Fruit fly (Drosophila melanogaster) whole organism, embryonic: Measurements from ENCODE around the gene CG7320.

ENCODE experiments used
- Aef1 ChIP-seq: fragments of 200-800 bp; sonication (Bioruptor generic); IDR thresholded peaks from 3 replicates; pipeline ENCODE4 v1.3.6; 2022; ENCODE audit warnings: missing biosample characterization, missing genetic modification characterization
- CG10654 ChIP-seq: fragments of 200-800 bp; sonication (Bioruptor generic); optimal IDR thresholded peaks from 2 replicates; lab custom pipeline; 2016; ENCODE audit warnings: missing biosample characterization, missing genetic modification characterization
- CG11247 ChIP-seq: fragments of 200-800 bp; sonication (Bioruptor generic); IDR thresholded peaks from 2 replicates; pipeline ENCODE4 v1.3.6; 2022; ENCODE audit warnings: missing biosample characterization, missing genetic modification characterization
- CG12299 ChIP-seq: fragments of 200-800 bp; sonication (Bioruptor generic); optimal IDR thresholded peaks from 2 replicates; lab custom pipeline; 2018; ENCODE audit warnings: missing biosample characterization, mild to moderate bottlenecking, missing genetic modification characterization
- CG1233 ChIP-seq: fragments of 200-800 bp; sonication (Bioruptor generic); optimal IDR thresholded peaks from 4 replicates; lab custom pipeline; 2018; ENCODE audit warnings: missing biosample characterization, mild to moderate bottlenecking, missing genetic modification characterization
- CG12942 ChIP-seq: fragments of 200-800 bp; sonication (Bioruptor generic); optimal IDR thresholded peaks from 3 replicates; lab custom pipeline; 2016; ENCODE audit warnings: missing biosample characterization, missing genetic modification characterization
- CG13775 ChIP-seq: fragments of 200-800 bp; sonication (Bioruptor generic); optimal IDR thresholded peaks from 3 replicates; lab custom pipeline; 2017; ENCODE audit warnings: missing biosample characterization, mild to moderate bottlenecking, missing genetic modification characterization
- CG14860 ChIP-seq: fragments of 200-800 bp; sonication (Bioruptor generic); IDR thresholded peaks from 3 replicates; pipeline ENCODE4 v1.3.6; 2022; ENCODE audit warnings: missing biosample characterization, missing genetic modification characterization; ENCODE audit not compliant: partially characterized antibody
- CG17385 ChIP-seq: fragments of 200-800 bp; sonication (Bioruptor generic); optimal IDR thresholded peaks from 3 replicates; lab custom pipeline; 2018; ENCODE audit warnings: missing biosample characterization, mild to moderate bottlenecking, missing genetic modification characterization
- CG18011 ChIP-seq: fragments of 200-800 bp; sonication (Bioruptor generic); optimal IDR thresholded peaks from 2 replicates; lab custom pipeline; 2017; ENCODE audit warnings: missing biosample characterization, missing genetic modification characterization, mild to moderate bottlenecking, moderate library complexity, missing genotype
- CG18764 ChIP-seq: fragments of 200-800 bp; sonication (Bioruptor generic); optimal IDR thresholded peaks from 3 replicates; lab custom pipeline; 2016; ENCODE audit warnings: missing biosample characterization, missing genetic modification characterization
- CG2116 ChIP-seq: fragments of 200-800 bp; sonication (Bioruptor generic); optimal IDR thresholded peaks from 3 replicates; lab custom pipeline; 2018; ENCODE audit warnings: missing biosample characterization, mild to moderate bottlenecking, missing genetic modification characterization
- CG2129 ChIP-seq: fragments of 200-800 bp; sonication (Bioruptor generic); IDR thresholded peaks from 2 replicates; pipeline ENCODE4 v1.3.6; 2022; ENCODE audit warnings: missing biosample characterization, missing genetic modification characterization; ENCODE audit not compliant: partially characterized antibody
- CG2712 ChIP-seq: fragments of 200-800 bp; optimal IDR thresholded peaks from 3 replicates; lab custom pipeline; 2019; ENCODE audit warnings: missing biosample characterization, mild to moderate bottlenecking, missing genetic modification characterization, moderate library complexity
- CG34224 ChIP-seq: fragments of 200-800 bp; sonication (Bioruptor generic); IDR thresholded peaks from 3 replicates; pipeline ENCODE4 v1.3.6; 2022; ENCODE audit warnings: missing biosample characterization, missing genetic modification characterization; ENCODE audit not compliant: partially characterized antibody
- CG3838 ChIP-seq: fragments of 200-800 bp; sonication (Bioruptor generic); optimal IDR thresholded peaks from 3 replicates; lab custom pipeline; 2016; ENCODE audit warnings: missing biosample characterization, missing genetic modification characterization
- CG4328 ChIP-seq: fragments of 200-800 bp; sonication (Bioruptor generic); optimal IDR thresholded peaks from 3 replicates; lab custom pipeline; 2017; ENCODE audit warnings: missing biosample characterization, missing genetic modification reagents, missing genetic modification characterization
- CG6272 ChIP-seq: fragments of 200-800 bp; sonication (Bioruptor generic); IDR thresholded peaks from 2 replicates; pipeline ENCODE4 v1.3.6; 2022; ENCODE audit warnings: missing biosample characterization, missing genetic modification characterization
- CG9609 ChIP-seq: fragments of 200-800 bp; sonication (Bioruptor generic); optimal IDR thresholded peaks from 3 replicates; lab custom pipeline; 2016; ENCODE audit warnings: missing biosample characterization, missing genetic modification characterization
- CrebB ChIP-seq: fragments of 200-800 bp; sonication (Bioruptor generic); optimal IDR thresholded peaks from 3 replicates; lab custom pipeline; 2018; ENCODE audit warnings: missing biosample characterization, mild to moderate bottlenecking, missing genetic modification characterization
- Deaf1 ChIP-seq: fragments of 200-800 bp; optimal IDR thresholded peaks from 3 replicates; lab custom pipeline; 2019; ENCODE audit warnings: missing biosample characterization, mild to moderate bottlenecking, missing genetic modification characterization, moderate library complexity
- Dek ChIP-seq: fragments of 200-800 bp; sonication (Bioruptor generic); optimal IDR thresholded peaks from 3 replicates; lab custom pipeline; 2019; ENCODE audit warnings: missing biosample characterization, mild to moderate bottlenecking, missing genetic modification characterization, moderate library complexity
- Gug ChIP-seq: fragments of 200-800 bp; sonication (Bioruptor generic); IDR thresholded peaks from 4 replicates; pipeline ENCODE4 v1.3.6; 2022; ENCODE audit warnings: missing biosample characterization, missing genetic modification characterization
- Hey ChIP-seq: fragments of 200-800 bp; sonication (Bioruptor generic); optimal IDR thresholded peaks from 3 replicates; lab custom pipeline; 2018; ENCODE audit warnings: missing biosample characterization, mild to moderate bottlenecking, missing genetic modification characterization
- Hmr ChIP-seq: fragments of 200-800 bp; sonication (Bioruptor generic); optimal IDR thresholded peaks from 3 replicates; lab custom pipeline; 2017; ENCODE audit warnings: mild to moderate bottlenecking, missing biosample characterization, missing genetic modification reagents, missing genetic modification characterization
- Hr3 ChIP-seq: fragments of 200-800 bp; sonication (Bioruptor generic); optimal IDR thresholded peaks from 3 replicates; lab custom pipeline; 2016; ENCODE audit warnings: missing biosample characterization, missing genetic modification characterization
- Kr ChIP-seq: fragments of 200-800 bp; sonication (Bioruptor generic); optimal IDR thresholded peaks from 2 replicates; lab custom pipeline; 2017; ENCODE audit warnings: missing biosample characterization, mild to moderate bottlenecking, missing genetic modification characterization
- Mes4 ChIP-seq: fragments of 200-800 bp; sonication (Bioruptor generic); optimal IDR thresholded peaks from 2 replicates; lab custom pipeline; 2016; ENCODE audit warnings: missing biosample characterization, missing genetic modification characterization
- NC2α ChIP-seq: fragments of 200-800 bp; sonication (Bioruptor generic); optimal IDR thresholded peaks from 2 replicates; lab custom pipeline; 2016; ENCODE audit warnings: missing biosample characterization, missing genetic modification characterization
- Nf-YA ChIP-seq: fragments of 200-800 bp; sonication (Bioruptor generic); IDR thresholded peaks from 2 replicates; pipeline ENCODE4 v1.3.6; 2022; ENCODE audit warnings: missing biosample characterization, missing genetic modification characterization
- Scr ChIP-seq: fragments of 200-800 bp; sonication (Bioruptor generic); IDR thresholded peaks from 2 replicates; pipeline ENCODE4 v1.3.6; 2022; ENCODE audit warnings: missing biosample characterization, missing genetic modification characterization; ENCODE audit not compliant: partially characterized antibody
- Side ChIP-seq: fragments of 200-800 bp; sonication (Bioruptor generic); optimal IDR thresholded peaks from 2 replicates; lab custom pipeline; 2016; ENCODE audit warnings: missing biosample characterization, missing genetic modification characterization
- Sin3A ChIP-seq: fragments of >200 bp; optimal IDR thresholded peaks from 2 replicates; lab custom pipeline; 2018
- cg ChIP-seq: fragments of 200-800 bp; sonication (Bioruptor generic); optimal IDR thresholded peaks from 3 replicates; lab custom pipeline; 2019; ENCODE audit warnings: missing biosample characterization, mild to moderate bottlenecking, missing genetic modification characterization, moderate library complexity
- crc ChIP-seq: fragments of 200-800 bp; sonication (Bioruptor generic); optimal IDR thresholded peaks from 2 replicates; lab custom pipeline; 2016; ENCODE audit warnings: missing biosample characterization, missing genetic modification characterization
- croc ChIP-seq: fragments of 200-800 bp; sonication (Bioruptor generic); conservative IDR thresholded peaks from 3 replicates; pipeline ENCODE4 v1.3.6; 2022; ENCODE audit warnings: missing biosample characterization, missing genetic modification characterization
- crol ChIP-seq: fragments of 200-800 bp; sonication (Bioruptor generic); IDR thresholded peaks from 2 replicates; pipeline ENCODE4 v1.3.6; 2022; ENCODE audit warnings: missing biosample characterization, missing genetic modification characterization
- da ChIP-seq: fragments of 200-800 bp; sonication (Bioruptor generic); optimal IDR thresholded peaks from 2 replicates; lab custom pipeline; 2016; ENCODE audit warnings: missing biosample characterization, missing genetic modification characterization
- fd64A ChIP-seq: fragments of 200-800 bp; sonication (Bioruptor generic); optimal IDR thresholded peaks from 3 replicates; lab custom pipeline; 2018; ENCODE audit warnings: missing biosample characterization, mild to moderate bottlenecking, missing genetic modification characterization
- ind ChIP-seq: fragments of 200-800 bp; sonication (Bioruptor generic); optimal IDR thresholded peaks from 3 replicates; lab custom pipeline; 2016; ENCODE audit warnings: missing biosample characterization, missing genetic modification characterization
- knrl ChIP-seq: fragments of 200-800 bp; sonication (Bioruptor generic); IDR thresholded peaks from 3 replicates; pipeline ENCODE4 v1.3.6; 2022; ENCODE audit warnings: missing biosample characterization, missing genetic modification characterization; ENCODE audit not compliant: partially characterized antibody
- lola ChIP-seq, 3 experiments: fragments of >200 bp in 2 of 3; fragments of 200-800 bp in 1 of 3; sonication (Bioruptor generic) in 1 of 3; optimal IDR thresholded peaks; 2 replicates each; lab custom pipeline; 2017 to 2019; ENCODE audit warnings: missing biosample characterization in 3 of 3, missing genetic modification characterization in 3 of 3, mild to moderate bottlenecking in 1 of 3, moderate library complexity in 1 of 3
- pan ChIP-seq, 4 experiments: fragments of >200 bp in 3 of 4; fragments of 200-800 bp in 1 of 4; sonication (Bioruptor generic) in 1 of 4; optimal IDR thresholded peaks in 3 of 4; IDR thresholded peaks in 1 of 4; 2 replicates each; pipeline versions ENCODE4 v1.3.6 to Lab custom; 2017 to 2022; ENCODE audit warnings: missing biosample characterization in 2 of 4, missing genetic modification characterization in 2 of 4, mixed read lengths in 1 of 4
- phol ChIP-seq: fragments of 200-800 bp; sonication (Bioruptor generic); optimal IDR thresholded peaks from 3 replicates; lab custom pipeline; 2018; ENCODE audit warnings: missing biosample characterization, mild to moderate bottlenecking, missing genetic modification characterization, moderate library complexity
- pita ChIP-seq: fragments of 200-800 bp; sonication (Bioruptor generic); optimal IDR thresholded peaks from 2 replicates; lab custom pipeline; 2017; ENCODE audit warnings: missing biosample characterization, mild to moderate bottlenecking, missing genetic modification characterization
- sens ChIP-seq: fragments of 200-800 bp; sonication (Bioruptor generic); peaks from one replicate; lab custom pipeline; 2016; ENCODE audit warnings: missing biosample characterization, missing genetic modification characterization
- tin ChIP-seq: fragments of 200-800 bp; sonication (Bioruptor generic); optimal IDR thresholded peaks from 3 replicates; lab custom pipeline; 2016; ENCODE audit warnings: missing biosample characterization, missing genetic modification characterization
- tx ChIP-seq: fragments of 200-800 bp; sonication (Bioruptor generic); optimal IDR thresholded peaks from 2 replicates; lab custom pipeline; 2016; ENCODE audit warnings: missing biosample characterization, missing genetic modification characterization
- unpg ChIP-seq: fragments of 200-800 bp; sonication (Bioruptor generic); optimal IDR thresholded peaks from 3 replicates; lab custom pipeline; 2018; ENCODE audit warnings: missing biosample characterization, mild to moderate bottlenecking, missing genetic modification characterization, moderate library complexity
- z ChIP-seq: fragments of 200-800 bp; sonication (Bioruptor generic); IDR thresholded peaks from 3 replicates; pipeline ENCODE4 v1.3.6; 2022; ENCODE audit warnings: missing biosample characterization, missing genetic modification characterization

Gene CG7320

dm6 chr3L:18192858-18193478, 8.3 kb upstream of the CG7320 start (continued):
- TF ChIP-seq cg (GFP tag; lab: Kevin White, UChicago) (no peak), z (GFP tag; lab: Robert Waterston, UW) (no peak), CrebB (tag; lab: Kevin White, UChicago) (peak; percentile 49), CG12299 (tag; lab: Kevin White, UChicago) (no peak), CG2116 (peak; percentile 40), CG34224 (GFP tag; lab: Robert Waterston, UW) (no peak), CG10654 (GFP tag; lab: Kevin White, UChicago) (peak; percentile 65), CG1233 (GFP tag; lab: Kevin White, UChicago) (peak; percentile 75), CG6272 (GFP tag; lab: Robert Waterston, UW) (0 out of 2 replicates have a peak, but pooled peaks have one; percentile 21), Nf-YA (no peak), Deaf1 (tag; lab: Kevin White, UChicago) (peak; percentile 57), ind (GFP tag; lab: Kevin White, UChicago) (peak; percentile 58), pan (optimal IDR thresholded peaks at IDR 0.05; lab: Kevin White, UChicago) (no peak), pan (GFP tag; optimal IDR thresholded peaks at IDR 0.05 in 1 of 2, IDR thresholded peaks at IDR 0.05 in 1 of 2) (peak in 1 of 2 experiments; percentile 60), tin (peak; percentile 61), sens (GFP tag; lab: Kevin White, UChicago) (peak; percentile 82), tx (GFP tag; lab: Kevin White, UChicago) (no peak), croc (GFP tag; lab: Robert Waterston, UW) (peak; percentile 82), CG2129 (no peak), Scr (no peak), crol (peak; percentile 72), CG12942 (GFP tag; lab: Kevin White, UChicago) (peak; percentile 43), knrl (GFP tag; lab: Robert Waterston, UW) (no peak), Kr (GFP tag; lab: Kevin White, UChicago) (no peak), CG13775 (GFP tag; lab: Kevin White, UChicago) (peak; percentile 84), Gug (GFP tag; lab: Robert Waterston, UW) (no peak), NC2α (GFP tag; lab: Kevin White, UChicago) (no peak), Mes4 (GFP tag; lab: Kevin White, UChicago) (no peak), Hey (no peak), CG18764 (GFP tag; lab: Kevin White, UChicago) (no peak), unpg (GFP tag; lab: Kevin White, UChicago) (peak; percentile 82), Sin3A (no peak), Dek (tag; lab: Kevin White, UChicago) (peak; percentile 53), da (GFP tag; lab: Kevin White, UChicago) (no peak), CG11247 (GFP tag; lab: Robert Waterston, UW) (peak; percentile 41; the same call in 1 of the 2 replicates), fd64A (GFP tag; lab: Kevin White, UChicago) (no peak), crc (GFP tag; lab: Kevin White, UChicago) (no peak), pita (GFP tag; lab: Kevin White, UChicago) (no peak), CG17385 (GFP tag; lab: Kevin White, UChicago) (peak; percentile 72), Side (no peak), CG9609 (GFP tag; lab: Kevin White, UChicago) (no peak), CG4328 (GFP tag; lab: Kevin White, UChicago) (peak; percentile 48), CG2712 (tag; lab: Kevin White, UChicago) (peak; percentile 97), Hmr (GFP tag; lab: Kevin White, UChicago) (peak; percentile 64), CG14860 (GFP tag; lab: Robert Waterston, UW) (no peak), phol (peak; percentile 92), Aef1 (GFP tag; lab: Robert Waterston, UW) (peak; percentile 50; the same call in 2 of the 3 replicates), lola (GFP tag; optimal IDR thresholded peaks at IDR 0.05; lab: Kevin White, UChicago) (peak in 1 of 3 experiments; percentile 95), CG3838 (GFP tag; lab: Kevin White, UChicago) (no peak), CG18011 (no peak), Hr3 (GFP tag; lab: Kevin White, UChicago) (peak; percentile 81)
